Worm (Caenorhabditis elegans) whole organism, L4/young adult: ENCODE results near the gene F42A9.6.

Experiments used
- dao-5 ChIP-seq: sonication (generic microtip); optimal IDR thresholded peaks from 2 replicates; lab custom pipeline; 2016; ENCODE audit warnings: missing genotype, missing genetic modification characterization, moderate library complexity, missing compliant biosample characterization
- him-1 ChIP-seq: sonication (generic microtip); optimal IDR thresholded peaks from 2 replicates; lab custom pipeline; 2016; ENCODE audit warnings: missing genotype, missing genetic modification reagents, missing genetic modification characterization, missing compliant biosample characterization

DNA sequence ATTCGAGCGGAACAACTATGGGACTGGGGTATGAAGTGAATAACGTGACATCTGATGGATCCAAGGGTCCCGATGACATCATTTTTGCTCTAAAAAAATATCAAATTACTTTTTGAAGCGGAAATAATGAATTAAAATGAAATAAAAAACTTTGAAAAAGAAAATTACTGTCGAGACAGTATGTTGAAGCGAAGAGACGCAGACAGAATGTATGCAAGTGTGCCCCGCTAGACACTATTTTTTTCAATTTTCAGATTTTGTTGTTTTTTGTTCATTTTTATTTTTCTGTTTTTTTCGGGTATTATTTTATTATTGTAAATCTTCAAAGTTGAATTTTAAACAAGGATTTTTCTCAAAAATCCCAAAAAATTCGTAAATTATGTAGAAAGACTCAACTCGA is 9.7 kb downstream of the F42A9.6 start, which contains the start of gene F42A9.8:
- TF ChIP-seq dao-5 (tag; lab: Kevin White, UChicago) (no peak), him-1 (tag; lab: Kevin White, UChicago) (no peak)
